Worm (Caenorhabditis elegans): Measurements from ENCODE around the gene F16G10.3.

The F16G10.3 gene

ce11 chrII:2393821-2394220 is 21.6 kb downstream of the F16G10.3 start, which contains the start of gene F16G10.11:
F16G10.11 (minus strand) TSS chrII:2393921.
- TF ChIP-seq mdl-1 (tag; optimal IDR thresholded peaks at IDR 0.05): no peak
- TF ChIP-seq fkh-10 (GFP tag; optimal IDR thresholded peaks at IDR 0.05): no peak

ce11 chrII:2395864-2396263 is 23.7 kb downstream of the F16G10.3 start, which contains the start of gene F16G10.13:
F16G10.13 (minus strand) TSS chrII:2395964.
- TF ChIP-seq isw-1 (GFP tag; IDR thresholded peaks at IDR 0.05): no peak
- no peak for TF ChIP-seq nhr-85 (tag)

ce11 chrII:2398884-2399283 is 26.7 kb downstream of the F16G10.3 start, which contains the start of gene F16G10.14:
F16G10.14 (minus strand) TSS chrII:2398984.
- no peak for TF ChIP-seq nhr-11 (tag; optimal IDR thresholded peaks at IDR 0.05)
- TF ChIP-seq lin-14 (GFP tag; optimal IDR thresholded peaks at IDR 0.05): no peak
- no peak for TF ChIP-seq ets-5 (GFP tag; IDR thresholded peaks at IDR 0.05)
- TF ChIP-seq pqm-1 (tag; optimal IDR thresholded peaks at IDR 0.05): no peak
- TF ChIP-seq lin-39 (tag; optimal IDR thresholded peaks at IDR 0.05): no peak
- no peak for TF ChIP-seq fkh-10 (GFP tag; optimal IDR thresholded peaks at IDR 0.05)
- TF ChIP-seq egl-27 (tag; optimal IDR thresholded peaks at IDR 0.05): no peak
- no peak for TF ChIP-seq zip-4 (GFP tag; optimal IDR thresholded peaks at IDR 0.05)
- no peak for TF ChIP-seq grh-1 (GFP tag; IDR thresholded peaks at IDR 0.05)
- TF ChIP-seq fkh-8 (tag; optimal IDR thresholded peaks at IDR 0.05): no peak
- TF ChIP-seq pag-3 (tag; optimal IDR thresholded peaks at IDR 0.05; ENCODE audit: borderline replicate concordance, insufficient read depth): no peak
- TF ChIP-seq hpl-2 (GFP tag; optimal IDR thresholded peaks at IDR 0.05): no peak
- no peak for TF ChIP-seq efl-3 (GFP tag; optimal IDR thresholded peaks at IDR 0.05)
- no peak for TF ChIP-seq alr-1 (tag; optimal IDR thresholded peaks at IDR 0.05; ENCODE audit: borderline replicate concordance)
- TF ChIP-seq nhr-28 (tag; optimal IDR thresholded peaks at IDR 0.05): no peak
- TF ChIP-seq nhr-47 (tag; optimal IDR thresholded peaks at IDR 0.05): no peak
- no peak for TF ChIP-seq lin-13 (GFP tag; optimal IDR thresholded peaks at IDR 0.05)
- no peak for TF ChIP-seq nhr-71 (tag; optimal IDR thresholded peaks at IDR 0.05)

- TF ChIP-seq elt-3 (tag; optimal IDR thresholded peaks at IDR 0.05) (peak; percentile 89 to 97 (median 91)), Y116A8C.19 (tag; optimal IDR thresholded peaks at IDR 0.05; ENCODE audit: borderline replicate concordance) (no peak), ztf-4 (tag; optimal IDR thresholded peaks at IDR 0.05) (no peak), aly-2 (tag; optimal IDR thresholded peaks at IDR 0.05) (no peak), blmp-1 (tag; optimal IDR thresholded peaks at IDR 0.05) (peak; percentile 92)
Observed at ce11 chrII:2399810-2400209, 27.6 kb downstream of the F16G10.3 start.

ce11 chrII:2403984-2404383 is 31.8 kb downstream of the F16G10.3 start, which contains the start of gene F16G10.1:
F16G10.1 (plus strand) TSS chrII:2404284.
- TF ChIP-seq lin-35 (GFP tag; optimal IDR thresholded peaks at IDR 0.05) (no peak), fkh-8 (tag; optimal IDR thresholded peaks at IDR 0.05) (no peak), ztf-4 (tag; optimal IDR thresholded peaks at IDR 0.05) (no peak), rnt-1 (tag; optimal IDR thresholded peaks at IDR 0.05) (no peak), ztf-11 (tag; optimal IDR thresholded peaks at IDR 0.05) (no peak)

- TF ChIP-seq aly-2 (tag; optimal IDR thresholded peaks at IDR 0.05) (no peak), nhr-90 (tag; optimal IDR thresholded peaks at IDR 0.05; ENCODE audit: poor library complexity) (no peak)
Observed at ce11 chrII:2411093-2411492, 38.9 kb downstream of the F16G10.3 start.

ce11 chrII:2411555-2411954 is 39.4 kb downstream of the F16G10.3 start:
- TF ChIP-seq mef-2 (tag; optimal IDR thresholded peaks at IDR 0.05) (no peak), efl-1 (optimal IDR thresholded peaks at IDR 0.05) (no peak), efl-1 (GFP tag; optimal IDR thresholded peaks at IDR 0.05 in 1 of 2) (peak in 1 of 2 experiments; percentile 55), grh-1 (GFP tag; IDR thresholded peaks at IDR 0.05) (no peak)

Measured in whole organism, L1 larva.